Worm (Caenorhabditis elegans) whole organism, L2 larva: Measurements from ENCODE around the gene ttm-2.

Experiments
- C34F6.9 ChIP-seq: fragments of 150-350 bp; optimal IDR thresholded peaks from 2 replicates; lab custom pipeline; 2014; ENCODE audit warnings: missing biosample characterization, missing genetic modification characterization
- F13H6.1 ChIP-seq: sonication (generic microtip); optimal IDR thresholded peaks from 2 replicates; lab custom pipeline; 2016; ENCODE audit warnings: missing genetic modification characterization, missing compliant biosample characterization
- ama-1 ChIP-seq: fragments of 150-350 bp; optimal IDR thresholded peaks from 2 replicates; lab custom pipeline; 2018; ENCODE audit warnings: inconsistent platforms
- ceh-82 ChIP-seq: fragments of 150-350 bp; optimal IDR thresholded peaks from 2 replicates; lab custom pipeline; 2014; ENCODE audit warnings: missing biosample characterization, missing genetic modification characterization
- lin-13 ChIP-seq: fragments of 150-350 bp; optimal IDR thresholded peaks from 2 replicates; lab custom pipeline; 2014; ENCODE audit warnings: missing biosample characterization, missing genetic modification reagents, missing genetic modification characterization
- lin-39 ChIP-seq: fragments of 150-350 bp; optimal IDR thresholded peaks from 2 replicates; lab custom pipeline; 2014; ENCODE audit warnings: missing biosample characterization, missing genetic modification reagents, missing genetic modification characterization
- lsy-2 ChIP-seq, 2 experiments: fragments of 150-350 bp in 1 of 2; sonication (generic microtip) in 1 of 2; optimal IDR thresholded peaks; 2 replicates each; lab custom pipeline; 2014 to 2017; ENCODE audit warnings: missing biosample characterization in 2 of 2, missing genetic modification characterization in 2 of 2
- mdl-1 ChIP-seq, 2 experiments: fragments of 150-350 bp in 1 of 2; sonication (generic microtip) in 1 of 2; optimal IDR thresholded peaks; 2 replicates each; lab custom pipeline; 2017; ENCODE audit warnings: missing biosample characterization in 2 of 2, missing genetic modification characterization in 2 of 2
- nhr-237 ChIP-seq: fragments of 150-350 bp; optimal IDR thresholded peaks from 2 replicates; lab custom pipeline; 2014; ENCODE audit warnings: missing biosample characterization, missing genetic modification characterization
- skn-1 ChIP-seq: sonication (generic microtip); optimal IDR thresholded peaks from 2 replicates; lab custom pipeline; 2017; ENCODE audit warnings: missing biosample characterization, missing genetic modification characterization
- sma-9 ChIP-seq, 2 experiments: fragments of 150-350 bp in 1 of 2; sonication (generic microtip) in 1 of 2; optimal IDR thresholded peaks; 2 replicates each; lab custom pipeline; 2014 to 2016; ENCODE audit warnings: missing genetic modification characterization in 2 of 2, mild to moderate bottlenecking in 1 of 2, missing biosample characterization in 1 of 2, missing compliant biosample characterization in 1 of 2, missing genetic modification reagents in 1 of 2, moderate library complexity in 1 of 2
- snpc-4 ChIP-seq: fragments of 150-350 bp; optimal IDR thresholded peaks from 2 replicates; lab custom pipeline; 2014; ENCODE audit warnings: missing biosample characterization, missing genetic modification characterization
- unc-39 ChIP-seq: fragments of 150-350 bp; optimal IDR thresholded peaks from 2 replicates; lab custom pipeline; 2014; ENCODE audit warnings: missing biosample characterization, missing genetic modification characterization
- zag-1 ChIP-seq: fragments of 150-350 bp; optimal IDR thresholded peaks from 2 replicates; lab custom pipeline; 2014; ENCODE audit warnings: missing biosample characterization, missing genetic modification characterization

DNA sequence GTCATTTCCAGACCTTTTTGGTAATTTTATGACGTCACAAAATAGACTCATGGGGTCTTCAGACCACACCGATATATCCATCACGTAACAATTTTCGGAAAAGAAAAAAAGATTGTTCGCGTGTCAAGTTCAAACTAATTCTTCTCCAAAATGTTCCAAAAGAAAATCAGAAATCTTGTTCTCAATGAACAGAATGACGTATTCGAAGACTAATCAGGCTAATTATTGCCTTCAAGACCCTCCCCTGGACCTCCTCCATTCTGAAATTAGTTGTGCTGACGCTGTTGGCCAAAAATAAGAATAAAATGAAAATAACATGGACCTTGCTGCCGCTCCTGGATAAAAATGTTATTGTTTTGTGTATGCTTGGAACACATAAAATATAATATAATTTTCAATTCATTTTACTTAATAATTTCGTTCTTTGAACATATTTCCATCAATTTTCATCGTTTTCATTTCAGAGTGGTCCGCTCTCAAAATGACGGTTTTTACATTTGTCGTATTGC lies 23.7 kb upstream of the ttm-2 start, which contains the start of gene F26G1.15:
- TF ChIP-seq zag-1 (tag; lab: Kevin White, UChicago) (no peak), nhr-237 (tag; lab: Kevin White, UChicago) (no peak), ama-1 (lab: Kevin White, UChicago) (no peak), lin-39 (tag; lab: Kevin White, UChicago) (no peak), lin-13 (GFP tag; lab: Kevin White, UChicago) (no peak), C34F6.9 (tag; lab: Kevin White, UChicago) (no peak), snpc-4 (tag; lab: Kevin White, UChicago) (no peak), lsy-2 (tag; optimal IDR thresholded peaks at IDR 0.05; lab: Kevin White, UChicago) (no peak), mdl-1 (tag; optimal IDR thresholded peaks at IDR 0.05; lab: Kevin White, UChicago) (no peak), sma-9 (GFP tag; optimal IDR thresholded peaks at IDR 0.05; lab: Kevin White, UChicago) (no peak), sma-9 (tag; optimal IDR thresholded peaks at IDR 0.05; lab: Kevin White, UChicago) (no peak), skn-1 (no peak), ceh-82 (no peak), F13H6.1 (tag; lab: Kevin White, UChicago) (no peak), unc-39 (tag; lab: Kevin White, UChicago) (no peak)
